Worm (Caenorhabditis elegans) whole organism, L2 larva: ENCODE measurements around the gene adm-2.

Source experiments
- C34F6.9 ChIP-seq: fragments of 150-350 bp; optimal IDR thresholded peaks from 2 replicates; lab custom pipeline; 2014; ENCODE audit warnings: missing biosample characterization, missing genetic modification characterization
- F13H6.1 ChIP-seq: sonication (generic microtip); optimal IDR thresholded peaks from 2 replicates; lab custom pipeline; 2016; ENCODE audit warnings: missing genetic modification characterization, missing compliant biosample characterization
- R02D3.7 ChIP-seq: fragments of 150-350 bp; optimal IDR thresholded peaks from 2 replicates; lab custom pipeline; 2014; ENCODE audit warnings: missing biosample characterization, missing genetic modification characterization
- Y55F3AM.14 ChIP-seq: fragments of 200-800 bp; sonication (Bioruptor generic); optimal IDR thresholded peaks from 2 replicates; lab custom pipeline; 2018; ENCODE audit warnings: mild to moderate bottlenecking, missing genetic modification characterization, missing compliant biosample characterization
- ZK546.5 ChIP-seq: sonication (generic microtip); optimal IDR thresholded peaks from 2 replicates; lab custom pipeline; 2017; ENCODE audit warnings: missing biosample characterization, missing genetic modification characterization
- alr-1 ChIP-seq: fragments of 150-350 bp; optimal IDR thresholded peaks from 2 replicates; lab custom pipeline; 2014; ENCODE audit warnings: missing biosample characterization, missing genetic modification characterization
- aly-2 ChIP-seq: fragments of 150-350 bp; optimal IDR thresholded peaks from 2 replicates; lab custom pipeline; 2014; ENCODE audit warnings: missing biosample characterization, missing genetic modification characterization
- ama-1 ChIP-seq: fragments of 150-350 bp; optimal IDR thresholded peaks from 2 replicates; lab custom pipeline; 2018; ENCODE audit warnings: inconsistent platforms
- blmp-1 ChIP-seq: sonication (generic microtip); optimal IDR thresholded peaks from 2 replicates; lab custom pipeline; 2017; ENCODE audit warnings: missing genetic modification characterization, mild to moderate bottlenecking, missing compliant biosample characterization, antibody characterized with exemption, moderate library complexity; ENCODE audit not compliant: insufficient read depth
- ceh-16 ChIP-seq: fragments of 150-350 bp; optimal IDR thresholded peaks from 2 replicates; lab custom pipeline; 2014; ENCODE audit warnings: missing biosample characterization, missing genetic modification characterization
- ceh-82 ChIP-seq: fragments of 150-350 bp; optimal IDR thresholded peaks from 2 replicates; lab custom pipeline; 2014; ENCODE audit warnings: missing biosample characterization, missing genetic modification characterization
- crh-2 ChIP-seq: sonication (generic microtip); optimal IDR thresholded peaks from 2 replicates; lab custom pipeline; 2017; ENCODE audit warnings: missing biosample characterization, missing genetic modification characterization
- dmd-4 ChIP-seq: sonication (generic microtip); optimal IDR thresholded peaks from 2 replicates; lab custom pipeline; 2017; ENCODE audit warnings: missing biosample characterization, missing genetic modification characterization
- egl-27 ChIP-seq: sonication (generic microtip); optimal IDR thresholded peaks from 3 replicates; lab custom pipeline; 2017; ENCODE audit warnings: missing biosample characterization, missing genetic modification reagents, missing genetic modification characterization
- elt-1 ChIP-seq: fragments of 150-350 bp; optimal IDR thresholded peaks from 2 replicates; lab custom pipeline; 2014; ENCODE audit warnings: missing biosample characterization, missing genetic modification characterization
- elt-3 ChIP-seq: sonication (generic microtip); optimal IDR thresholded peaks from 2 replicates; lab custom pipeline; 2017; ENCODE audit warnings: missing biosample characterization, missing genetic modification characterization
- fos-1 ChIP-seq: fragments of 150-350 bp; optimal IDR thresholded peaks from 2 replicates; lab custom pipeline; 2014; ENCODE audit warnings: missing biosample characterization, missing genetic modification characterization
- gmeb-1 ChIP-seq: fragments of 150-350 bp; optimal IDR thresholded peaks from 2 replicates; lab custom pipeline; 2014; ENCODE audit warnings: missing biosample characterization, missing genetic modification characterization
- lin-11 ChIP-seq: fragments of 150-350 bp; sonication (generic microtip); optimal IDR thresholded peaks from 2 replicates; lab custom pipeline; 2014; ENCODE audit warnings: missing biosample characterization, missing genetic modification characterization, inconsistent platforms, mixed read lengths
- lin-13 ChIP-seq: fragments of 150-350 bp; optimal IDR thresholded peaks from 2 replicates; lab custom pipeline; 2014; ENCODE audit warnings: missing biosample characterization, missing genetic modification reagents, missing genetic modification characterization
- lin-39 ChIP-seq: fragments of 150-350 bp; optimal IDR thresholded peaks from 2 replicates; lab custom pipeline; 2014; ENCODE audit warnings: missing biosample characterization, missing genetic modification reagents, missing genetic modification characterization
- lsy-2 ChIP-seq, 2 experiments: fragments of 150-350 bp in 1 of 2; sonication (generic microtip) in 1 of 2; optimal IDR thresholded peaks; 2 replicates each; lab custom pipeline; 2014 to 2017; ENCODE audit warnings: missing biosample characterization in 2 of 2, missing genetic modification characterization in 2 of 2
- mab-5 ChIP-seq: fragments of 150-350 bp; optimal IDR thresholded peaks from 2 replicates; lab custom pipeline; 2014; ENCODE audit warnings: missing biosample characterization, missing genetic modification characterization
- mbf-1 ChIP-seq: sonication (generic microtip); optimal IDR thresholded peaks from 2 replicates; lab custom pipeline; 2017; ENCODE audit warnings: missing biosample characterization, missing genetic modification characterization
- mdl-1 ChIP-seq, 2 experiments: fragments of 150-350 bp in 1 of 2; sonication (generic microtip) in 1 of 2; optimal IDR thresholded peaks; 2 replicates each; lab custom pipeline; 2017; ENCODE audit warnings: missing biosample characterization in 2 of 2, missing genetic modification characterization in 2 of 2
- nhr-10 ChIP-seq: sonication (generic microtip); optimal IDR thresholded peaks from 2 replicates; lab custom pipeline; 2017; ENCODE audit warnings: missing biosample characterization, missing genetic modification characterization
- nhr-11 ChIP-seq: fragments of 150-350 bp; optimal IDR thresholded peaks from 2 replicates; lab custom pipeline; 2014; ENCODE audit warnings: missing biosample characterization, missing genetic modification characterization
- nhr-12 ChIP-seq: fragments of 150-350 bp; optimal IDR thresholded peaks from 2 replicates; lab custom pipeline; 2014; ENCODE audit warnings: missing biosample characterization, missing genetic modification characterization
- nhr-129 ChIP-seq: fragments of 150-350 bp; optimal IDR thresholded peaks from 2 replicates; lab custom pipeline; 2014; ENCODE audit warnings: missing biosample characterization, missing genetic modification characterization
- nhr-21 ChIP-seq: fragments of 150-350 bp; optimal IDR thresholded peaks from 2 replicates; lab custom pipeline; 2014; ENCODE audit warnings: missing biosample characterization, missing genetic modification characterization
- nhr-23 ChIP-seq: fragments of 150-350 bp; optimal IDR thresholded peaks from 2 replicates; lab custom pipeline; 2014; ENCODE audit warnings: missing biosample characterization, missing genetic modification reagents, missing genetic modification characterization
- nhr-237 ChIP-seq: fragments of 150-350 bp; optimal IDR thresholded peaks from 2 replicates; lab custom pipeline; 2014; ENCODE audit warnings: missing biosample characterization, missing genetic modification characterization
- nhr-25 ChIP-seq: fragments of 150-350 bp; sonication (generic microtip); optimal IDR thresholded peaks from 3 replicates; lab custom pipeline; 2014; ENCODE audit warnings: missing biosample characterization, missing genetic modification characterization
- nhr-6 ChIP-seq: fragments of 150-350 bp; optimal IDR thresholded peaks from 2 replicates; lab custom pipeline; 2014; ENCODE audit warnings: missing biosample characterization, missing genetic modification characterization
- nhr-77 ChIP-seq: fragments of 150-350 bp; optimal IDR thresholded peaks from 2 replicates; lab custom pipeline; 2014; ENCODE audit warnings: missing biosample characterization, missing genetic modification characterization
- peb-1 ChIP-seq: fragments of 150-350 bp; optimal IDR thresholded peaks from 2 replicates; lab custom pipeline; 2014; ENCODE audit warnings: missing biosample characterization, missing genetic modification characterization
- sem-4 ChIP-seq: fragments of 150-350 bp; optimal IDR thresholded peaks from 2 replicates; lab custom pipeline; 2014; ENCODE audit warnings: missing biosample characterization, missing genetic modification reagents, missing genetic modification characterization
- skn-1 ChIP-seq: sonication (generic microtip); optimal IDR thresholded peaks from 2 replicates; lab custom pipeline; 2017; ENCODE audit warnings: missing biosample characterization, missing genetic modification characterization
- sma-3 ChIP-seq: sonication (generic microtip); optimal IDR thresholded peaks from 2 replicates; lab custom pipeline; 2016; ENCODE audit warnings: missing genetic modification reagents, missing genetic modification characterization, missing compliant biosample characterization
- sma-9 ChIP-seq, 2 experiments: fragments of 150-350 bp in 1 of 2; sonication (generic microtip) in 1 of 2; optimal IDR thresholded peaks; 2 replicates each; lab custom pipeline; 2014 to 2016; ENCODE audit warnings: missing genetic modification characterization in 2 of 2, mild to moderate bottlenecking in 1 of 2, missing biosample characterization in 1 of 2, missing compliant biosample characterization in 1 of 2, missing genetic modification reagents in 1 of 2, moderate library complexity in 1 of 2
- snpc-4 ChIP-seq: fragments of 150-350 bp; optimal IDR thresholded peaks from 2 replicates; lab custom pipeline; 2014; ENCODE audit warnings: missing biosample characterization, missing genetic modification characterization
- unc-39 ChIP-seq: fragments of 150-350 bp; optimal IDR thresholded peaks from 2 replicates; lab custom pipeline; 2014; ENCODE audit warnings: missing biosample characterization, missing genetic modification characterization
- unc-55 ChIP-seq: fragments of 150-350 bp; sonication (generic microtip); optimal IDR thresholded peaks from 3 replicates; lab custom pipeline; 2014; ENCODE audit warnings: missing biosample characterization, missing genetic modification reagents, missing genetic modification characterization
- unc-62 ChIP-seq: fragments of 150-350 bp; optimal IDR thresholded peaks from 2 replicates; lab custom pipeline; 2014; ENCODE audit warnings: missing biosample characterization, missing genetic modification reagents, missing genetic modification characterization
- zag-1 ChIP-seq: fragments of 150-350 bp; optimal IDR thresholded peaks from 2 replicates; lab custom pipeline; 2014; ENCODE audit warnings: missing biosample characterization, missing genetic modification characterization
- ztf-1 ChIP-seq: fragments of 200-800 bp; sonication (Bioruptor generic); conservative IDR thresholded peaks from 2 replicates; pipeline ENCODE4 v1.3.6; 2022; ENCODE audit warnings: missing genetic modification characterization, missing compliant biosample characterization
- ztf-11 ChIP-seq: sonication (generic microtip); optimal IDR thresholded peaks from 2 replicates; lab custom pipeline; 2017; ENCODE audit warnings: missing biosample characterization, missing genetic modification characterization
- ztf-4 ChIP-seq: fragments of 150-350 bp; optimal IDR thresholded peaks from 2 replicates; lab custom pipeline; 2014; ENCODE audit warnings: missing biosample characterization, missing genetic modification characterization

Gene adm-2

DNA sequence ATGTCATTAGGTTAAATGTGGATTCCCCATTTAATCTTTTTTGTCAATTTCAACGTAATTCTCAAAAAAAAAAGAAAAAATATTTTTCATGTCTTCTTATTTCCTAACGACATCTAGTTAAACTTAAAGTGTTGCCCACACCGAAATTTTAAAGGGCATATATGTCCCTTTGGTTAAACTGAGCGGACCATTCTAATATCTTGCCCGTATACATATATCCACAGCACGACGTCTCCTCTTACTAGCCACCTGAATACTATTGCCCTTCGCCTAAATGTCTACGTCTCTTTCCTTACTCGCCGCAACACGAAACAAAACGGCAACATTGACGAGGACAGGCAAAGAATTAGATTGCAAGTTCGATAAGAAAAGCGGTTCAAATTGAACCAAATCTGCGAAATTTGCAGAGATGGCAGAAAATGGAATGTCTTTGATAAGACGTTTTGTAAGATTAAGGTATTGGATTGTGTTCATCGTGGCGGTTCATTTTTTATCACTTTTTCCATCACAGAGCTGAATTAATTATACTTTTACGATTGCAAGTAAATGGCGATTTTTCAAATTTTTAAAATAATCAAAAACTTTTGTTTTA, 13.0 kb downstream of the adm-2 start:
- TF ChIP-seq blmp-1 (peak; percentile 91), nhr-77 (tag; lab: Kevin White, UChicago) (peak; percentile 97), ztf-1 (GFP tag; lab: Robert Waterston, UW) (0 out of 2 replicates have a peak, but pooled peaks have one; percentile 78), ama-1 (peak; percentile 47), zag-1 (tag; lab: Kevin White, UChicago) (peak; percentile 99), sma-9 (GFP tag; optimal IDR thresholded peaks at IDR 0.05; lab: Kevin White, UChicago) (peak; percentile 99), sma-9 (tag; optimal IDR thresholded peaks at IDR 0.05; lab: Kevin White, UChicago) (peak; percentile 69), dmd-4 (tag; lab: Kevin White, UChicago) (peak; percentile 82), C34F6.9 (tag; lab: Kevin White, UChicago) (peak; percentile 100), egl-27 (tag; lab: Kevin White, UChicago) (peak; percentile 100), Y55F3AM.14 (GFP tag; lab: Kevin White, UChicago) (peak; percentile 91), ceh-16 (tag; lab: Kevin White, UChicago) (peak; percentile 98), ZK546.5 (tag; lab: Kevin White, UChicago) (peak; percentile 81), nhr-237 (tag; lab: Kevin White, UChicago) (peak; percentile 99), mdl-1 (tag; optimal IDR thresholded peaks at IDR 0.05; lab: Kevin White, UChicago) (peak; percentile 93 to 96), mbf-1 (tag; lab: Kevin White, UChicago) (peak; percentile 78), mab-5 (tag; lab: Kevin White, UChicago) (peak; percentile 99), nhr-12 (peak; percentile 72), nhr-11 (tag; lab: Kevin White, UChicago) (peak; percentile 70), nhr-21 (tag; lab: Kevin White, UChicago) (peak; percentile 100), nhr-25 (tag; lab: Kevin White, UChicago) (peak; percentile 99), ztf-11 (tag; lab: Kevin White, UChicago) (peak; percentile 78), lin-39 (tag; lab: Kevin White, UChicago) (peak; percentile 100), nhr-23 (tag; lab: Kevin White, UChicago) (no peak), elt-1 (tag; lab: Kevin White, UChicago) (peak; percentile 80), elt-3 (tag; lab: Kevin White, UChicago) (no peak), F13H6.1 (tag; lab: Kevin White, UChicago) (peak; percentile 99), ceh-82 (tag; lab: Kevin White, UChicago) (peak; percentile 99), nhr-6 (tag; lab: Kevin White, UChicago) (peak; percentile 100), lin-13 (peak; percentile 99), gmeb-1 (tag; lab: Kevin White, UChicago) (peak; percentile 95), fos-1 (peak; percentile 99), unc-39 (tag; lab: Kevin White, UChicago) (peak; percentile 99), nhr-129 (tag; lab: Kevin White, UChicago) (peak; percentile 100), alr-1 (tag; lab: Kevin White, UChicago) (peak; percentile 73), R02D3.7 (peak; percentile 83), snpc-4 (tag; lab: Kevin White, UChicago) (peak; percentile 94), lin-11 (tag; lab: Kevin White, UChicago) (peak; percentile 97), nhr-10 (tag; lab: Kevin White, UChicago) (peak; percentile 97), lsy-2 (tag; optimal IDR thresholded peaks at IDR 0.05; lab: Kevin White, UChicago) (peak; percentile 97), sma-3 (GFP tag; lab: Kevin White, UChicago) (peak; percentile 99), crh-2 (peak; percentile 100), peb-1 (peak; percentile 66), unc-62 (peak; percentile 97), sem-4 (tag; lab: Kevin White, UChicago) (peak; percentile 99), ztf-4 (tag; lab: Kevin White, UChicago) (peak; percentile 99), aly-2 (tag; lab: Kevin White, UChicago) (peak; percentile 92), unc-55 (GFP tag; lab: Kevin White, UChicago) (peak; percentile 100), skn-1 (tag; lab: Kevin White, UChicago) (peak; percentile 84)
